Fruit fly (Drosophila melanogaster) whole organism, embryonic: ENCODE data around the gene CG43731.

Source experiments
- Adf1 ChIP-seq: fragments of 200-800 bp; sonication (Bioruptor generic); IDR thresholded peaks from 2 replicates; pipeline ENCODE4 v1.3.6; 2022; ENCODE audit warnings: missing biosample characterization, missing genetic modification characterization
- CG10321 ChIP-seq: fragments of 200-800 bp; sonication (Bioruptor generic); IDR thresholded peaks from 2 replicates; pipeline ENCODE4 v1.3.6; 2022; ENCODE audit warnings: missing biosample characterization, missing genetic modification characterization
- CG1233 ChIP-seq: fragments of 200-800 bp; sonication (Bioruptor generic); optimal IDR thresholded peaks from 4 replicates; lab custom pipeline; 2018; ENCODE audit warnings: missing biosample characterization, mild to moderate bottlenecking, missing genetic modification characterization
- CG13894 ChIP-seq: fragments of 200-800 bp; sonication (Bioruptor generic); optimal IDR thresholded peaks from 3 replicates; lab custom pipeline; 2018; ENCODE audit warnings: missing biosample characterization, mild to moderate bottlenecking, missing genetic modification characterization, moderate library complexity
- CG17385 ChIP-seq: fragments of 200-800 bp; sonication (Bioruptor generic); optimal IDR thresholded peaks from 3 replicates; lab custom pipeline; 2018; ENCODE audit warnings: missing biosample characterization, mild to moderate bottlenecking, missing genetic modification characterization
- CG17802 ChIP-seq: fragments of 200-800 bp; sonication (Bioruptor generic); optimal IDR thresholded peaks from 2 replicates; lab custom pipeline; 2018; ENCODE audit warnings: missing biosample characterization, mild to moderate bottlenecking, missing genetic modification characterization, moderate library complexity
- CG18262 ChIP-seq: fragments of 200-800 bp; optimal IDR thresholded peaks from 3 replicates; lab custom pipeline; 2019; ENCODE audit warnings: missing biosample characterization, mild to moderate bottlenecking, missing genetic modification characterization, moderate library complexity
- CG1832 ChIP-seq: fragments of 200-800 bp; sonication (Bioruptor generic); optimal IDR thresholded peaks from 2 replicates; lab custom pipeline; 2017; ENCODE audit warnings: missing biosample characterization, mild to moderate bottlenecking, missing genetic modification characterization, inconsistent platforms
- CG18599 ChIP-seq: fragments of 200-800 bp; sonication (Bioruptor generic); optimal IDR thresholded peaks from 3 replicates; lab custom pipeline; 2017; ENCODE audit warnings: missing biosample characterization, missing genetic modification characterization, mild to moderate bottlenecking, moderate library complexity, missing genetic modification reagents
- CG3163 ChIP-seq: fragments of 200-800 bp; sonication (Bioruptor generic); optimal IDR thresholded peaks from 3 replicates; lab custom pipeline; 2016; ENCODE audit warnings: missing biosample characterization, missing genetic modification characterization
- CG4424 ChIP-seq: fragments of 200-800 bp; sonication (Bioruptor generic); optimal IDR thresholded peaks from 3 replicates; lab custom pipeline; 2016; ENCODE audit warnings: missing biosample characterization, missing genetic modification characterization
- CG6175 ChIP-seq: fragments of 200-800 bp; sonication (Bioruptor generic); IDR thresholded peaks from 3 replicates; pipeline ENCODE4 v1.3.6; 2022; ENCODE audit warnings: missing biosample characterization, missing genetic modification characterization
- CG6791 ChIP-seq: fragments of 200-800 bp; sonication (Bioruptor generic); IDR thresholded peaks from 3 replicates; pipeline ENCODE4 v1.3.6; 2022; ENCODE audit warnings: missing biosample characterization, missing genetic modification characterization; ENCODE audit not compliant: partially characterized antibody
- Drgx ChIP-seq: fragments of 200-800 bp; sonication (Bioruptor generic); IDR thresholded peaks from 2 replicates; pipeline ENCODE4 v1.3.6; 2022; ENCODE audit warnings: missing biosample characterization, missing genetic modification characterization
- Hmr ChIP-seq: fragments of 200-800 bp; sonication (Bioruptor generic); optimal IDR thresholded peaks from 3 replicates; lab custom pipeline; 2017; ENCODE audit warnings: mild to moderate bottlenecking, missing biosample characterization, missing genetic modification reagents, missing genetic modification characterization
- Optix ChIP-seq: fragments of 200-800 bp; sonication (Bioruptor generic); IDR thresholded peaks from 3 replicates; pipeline ENCODE4 v1.3.6; 2022; ENCODE audit warnings: missing biosample characterization, missing genetic modification characterization
- Pdp1 ChIP-seq, 2 experiments: fragments of 200-800 bp; sonication (Bioruptor generic); optimal IDR thresholded peaks; 3 replicates each; lab custom pipeline; 2016; ENCODE audit warnings: missing biosample characterization in 2 of 2, missing genetic modification characterization in 2 of 2, mild to moderate bottlenecking in 1 of 2, moderate library complexity in 1 of 2
- Rfx ChIP-seq: fragments of 200-800 bp; sonication (Bioruptor generic); IDR thresholded peaks from 2 replicates; pipeline ENCODE4 v1.3.6; 2022; ENCODE audit warnings: missing biosample characterization, missing genetic modification characterization
- Spps ChIP-seq: fragments of 200-800 bp; sonication (Bioruptor generic); optimal IDR thresholded peaks from 2 replicates; lab custom pipeline; 2018; ENCODE audit warnings: missing biosample characterization, mild to moderate bottlenecking, missing genetic modification characterization
- abd-A ChIP-seq: fragments of 200-800 bp; sonication (Bioruptor generic); optimal IDR thresholded peaks from 3 replicates; lab custom pipeline; 2019; ENCODE audit warnings: missing biosample characterization, mild to moderate bottlenecking, missing genetic modification characterization, moderate library complexity
- al ChIP-seq: fragments of 200-800 bp; sonication (Bioruptor generic); IDR thresholded peaks from 2 replicates; pipeline ENCODE4 v1.3.6; 2022; ENCODE audit warnings: missing biosample characterization, missing genetic modification characterization
- ato ChIP-seq: fragments of 200-800 bp; sonication (Bioruptor generic); IDR thresholded peaks from 2 replicates; pipeline ENCODE4 v1.3.6; 2022; ENCODE audit warnings: missing biosample characterization, missing genetic modification characterization; ENCODE audit not compliant: partially characterized antibody
- bsh ChIP-seq, 2 experiments: fragments of 200-800 bp; sonication (Bioruptor generic); optimal IDR thresholded peaks; 2 replicates each; lab custom pipeline; 2017 to 2018; ENCODE audit warnings: mild to moderate bottlenecking in 2 of 2, missing biosample characterization in 2 of 2, missing genetic modification characterization in 2 of 2, moderate library complexity in 1 of 2
- chinmo ChIP-seq: fragments of 200-800 bp; sonication (Bioruptor generic); IDR thresholded peaks from 4 replicates; pipeline ENCODE4 v1.3.6; 2022; ENCODE audit warnings: missing biosample characterization, missing genetic modification characterization; ENCODE audit not compliant: partially characterized antibody
- chm ChIP-seq: fragments of 200-800 bp; sonication (Bioruptor generic); IDR thresholded peaks from 2 replicates; pipeline ENCODE4 v1.3.6; 2022; ENCODE audit warnings: missing biosample characterization, missing genetic modification characterization
- ci ChIP-seq: fragments of 200-800 bp; sonication (Bioruptor generic); IDR thresholded peaks from 3 replicates; pipeline ENCODE4 v1.3.6; 2022; ENCODE audit warnings: missing biosample characterization, missing genetic modification characterization
- crol ChIP-seq: fragments of 200-800 bp; sonication (Bioruptor generic); IDR thresholded peaks from 2 replicates; pipeline ENCODE4 v1.3.6; 2022; ENCODE audit warnings: missing biosample characterization, missing genetic modification characterization
- dpn ChIP-seq, 2 experiments: fragments of 200-800 bp; sonication (Bioruptor generic); optimal IDR thresholded peaks; 3 replicates each; lab custom pipeline; 2016; ENCODE audit warnings: missing biosample characterization in 2 of 2, missing genetic modification characterization in 2 of 2
- gcm ChIP-seq: fragments of 200-800 bp; sonication (Bioruptor generic); optimal IDR thresholded peaks from 2 replicates; lab custom pipeline; 2019; ENCODE audit warnings: missing biosample characterization, mild to moderate bottlenecking, missing genetic modification characterization, moderate library complexity
- lmd ChIP-seq: fragments of 200-800 bp; sonication (Bioruptor generic); IDR thresholded peaks from 2 replicates; pipeline ENCODE4 v1.3.6; 2022; ENCODE audit warnings: missing biosample characterization, missing genetic modification characterization
- maf-S ChIP-seq: fragments of 200-800 bp; sonication (Bioruptor generic); optimal IDR thresholded peaks from 2 replicates; lab custom pipeline; 2016; ENCODE audit warnings: missing biosample characterization, missing genetic modification characterization
- nerfin-1 ChIP-seq: fragments of 200-800 bp; sonication (Bioruptor generic); optimal IDR thresholded peaks from 3 replicates; lab custom pipeline; 2019; ENCODE audit warnings: missing biosample characterization, mild to moderate bottlenecking, missing genetic modification characterization, moderate library complexity
- nom ChIP-seq: fragments of 200-800 bp; sonication (Bioruptor generic); optimal IDR thresholded peaks from 2 replicates; lab custom pipeline; 2017; ENCODE audit warnings: missing biosample characterization, missing genetic modification characterization, mild to moderate bottlenecking, moderate library complexity, missing genetic modification reagents
- org-1 ChIP-seq: fragments of 200-800 bp; sonication (Bioruptor generic); optimal IDR thresholded peaks from 2 replicates; lab custom pipeline; 2017; ENCODE audit warnings: missing biosample characterization, missing genetic modification characterization
- pfk ChIP-seq: fragments of 200-800 bp; sonication (Bioruptor generic); optimal IDR thresholded peaks from 2 replicates; lab custom pipeline; 2018; ENCODE audit warnings: missing biosample characterization, mild to moderate bottlenecking, missing genetic modification characterization, moderate library complexity
- prd ChIP-seq, 3 experiments: fragments of >200 bp in 2 of 3; fragments of 200-800 bp in 1 of 3; sonication (Bioruptor generic) in 1 of 3; optimal IDR thresholded peaks in 2 of 3; IDR thresholded peaks in 1 of 3; 2 replicates in 2 of 3; 3 replicates in 1 of 3; pipeline versions ENCODE4 v1.3.6 to Lab custom; 2017 to 2022; ENCODE audit warnings: missing biosample characterization in 1 of 3, missing genetic modification characterization in 1 of 3
- pum ChIP-seq: fragments of 200-800 bp; sonication (Bioruptor generic); optimal IDR thresholded peaks from 2 replicates; lab custom pipeline; 2016; ENCODE audit warnings: missing biosample characterization, missing genetic modification characterization
- run ChIP-seq: fragments of 200-800 bp; sonication (Bioruptor generic); optimal IDR thresholded peaks from 3 replicates; lab custom pipeline; 2018; ENCODE audit warnings: missing biosample characterization, mild to moderate bottlenecking, missing genetic modification characterization
- sens ChIP-seq: fragments of 200-800 bp; sonication (Bioruptor generic); peaks from one replicate; lab custom pipeline; 2016; ENCODE audit warnings: missing biosample characterization, missing genetic modification characterization
- shn ChIP-seq: fragments of 200-800 bp; sonication (Bioruptor generic); optimal IDR thresholded peaks from 3 replicates; lab custom pipeline; 2016; ENCODE audit warnings: missing biosample characterization, missing genetic modification characterization
- sna ChIP-seq: fragments of 200-800 bp; sonication (Bioruptor generic); IDR thresholded peaks from 2 replicates; pipeline ENCODE4 v1.3.6; 2022; ENCODE audit warnings: missing biosample characterization, missing genetic modification characterization; ENCODE audit not compliant: partially characterized antibody
- vvl ChIP-seq: fragments of 200-800 bp; sonication (Bioruptor generic); IDR thresholded peaks from 2 replicates; pipeline ENCODE4 v1.3.6; 2022; ENCODE audit warnings: missing biosample characterization, missing genetic modification characterization
- z ChIP-seq: fragments of 200-800 bp; sonication (Bioruptor generic); IDR thresholded peaks from 3 replicates; pipeline ENCODE4 v1.3.6; 2022; ENCODE audit warnings: missing biosample characterization, missing genetic modification characterization

Gene CG43731

DNA sequence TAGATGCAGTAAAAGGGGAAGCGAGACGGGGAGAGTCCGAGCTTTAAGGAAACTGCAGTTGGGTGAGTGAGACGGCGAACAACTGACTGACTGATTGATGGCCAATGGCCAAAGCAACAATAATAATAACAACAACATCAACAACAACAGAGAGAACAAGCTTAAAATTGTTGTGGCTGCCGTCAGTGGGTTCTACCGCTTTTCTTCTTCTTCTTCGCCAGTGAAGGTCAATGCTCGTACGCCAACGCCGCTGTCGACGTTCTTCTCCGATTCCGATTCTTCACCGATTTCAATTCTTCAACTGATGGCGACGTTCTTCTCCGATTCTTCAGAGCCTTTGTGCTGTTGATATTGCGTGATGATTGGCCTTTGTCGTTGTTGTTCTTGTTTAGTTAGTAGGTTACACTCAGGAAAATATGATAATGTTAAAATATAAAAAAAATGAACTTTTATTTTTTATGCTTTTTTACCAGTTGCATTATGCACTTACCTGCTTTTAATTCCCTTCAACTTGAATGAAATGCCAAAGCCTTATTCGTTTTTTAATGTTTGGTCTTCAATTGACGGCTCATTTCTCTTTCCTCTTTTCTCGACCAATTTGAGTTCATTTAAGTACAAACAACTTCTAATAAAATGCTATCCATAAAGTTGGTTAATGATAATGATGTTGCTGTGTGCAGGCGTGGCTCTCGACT is 40.5 kb downstream of the CG43731 start (continued):
- TF ChIP-seq Pdp1 (GFP tag; optimal IDR thresholded peaks at IDR 0.05; lab: Kevin White, UChicago) = peak in 1 of 2 experiments; percentile 6

DNA sequence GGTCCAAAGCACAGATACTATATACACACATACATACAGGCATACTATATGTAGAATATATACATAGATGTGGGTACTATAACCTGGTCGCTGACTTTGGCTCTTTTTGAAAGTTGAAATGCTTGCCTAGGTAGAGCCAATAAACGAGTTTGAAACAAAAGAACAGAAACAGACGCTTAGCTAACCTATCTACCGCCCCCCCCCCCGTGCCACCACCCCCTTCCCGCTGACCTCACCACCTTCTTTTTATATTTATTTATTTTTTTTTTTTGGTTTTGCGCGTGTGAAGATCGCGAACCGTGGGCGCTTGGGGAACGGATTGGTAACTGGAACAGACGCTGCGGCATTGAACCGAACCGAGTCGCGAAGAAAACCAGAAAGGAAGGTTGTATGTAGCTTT is 42.3 kb downstream of the CG43731 start:
- TF ChIP-seq nom (GFP tag; lab: Kevin White, UChicago) (peak; percentile 83), crol (GFP tag; lab: Robert Waterston, UW) (peak; percentile 77), pfk (GFP tag; lab: Kevin White, UChicago) (peak; percentile 88), al (GFP tag; lab: Robert Waterston, UW) (no peak), CG18262 (tag; lab: Kevin White, UChicago) (no peak), CG13894 (tag; lab: Kevin White, UChicago) (peak; percentile 78), org-1 (GFP tag; lab: Kevin White, UChicago) (no peak), Adf1 (peak; percentile 14; the same call in 1 of the 2 replicates), sna (no peak), dpn (GFP tag; optimal IDR thresholded peaks at IDR 0.05; lab: Kevin White, UChicago) (no peak), bsh (GFP tag; optimal IDR thresholded peaks at IDR 0.05; lab: Kevin White, UChicago) (peak in 1 of 2 experiments; percentile 19), chinmo (GFP tag; lab: Robert Waterston, UW) (peak; percentile 89; the same call in 2 of the 4 replicates), CG17802 (tag; lab: Kevin White, UChicago) (no peak), Drgx (GFP tag; lab: Robert Waterston, UW) (peak; percentile 47; the same call in 1 of the 2 replicates), CG6175 (GFP tag; lab: Robert Waterston, UW) (peak; percentile 60; the same call in 1 of the 3 replicates)
- TF ChIP-seq, all 482 proteins: peak for 9

DNA sequence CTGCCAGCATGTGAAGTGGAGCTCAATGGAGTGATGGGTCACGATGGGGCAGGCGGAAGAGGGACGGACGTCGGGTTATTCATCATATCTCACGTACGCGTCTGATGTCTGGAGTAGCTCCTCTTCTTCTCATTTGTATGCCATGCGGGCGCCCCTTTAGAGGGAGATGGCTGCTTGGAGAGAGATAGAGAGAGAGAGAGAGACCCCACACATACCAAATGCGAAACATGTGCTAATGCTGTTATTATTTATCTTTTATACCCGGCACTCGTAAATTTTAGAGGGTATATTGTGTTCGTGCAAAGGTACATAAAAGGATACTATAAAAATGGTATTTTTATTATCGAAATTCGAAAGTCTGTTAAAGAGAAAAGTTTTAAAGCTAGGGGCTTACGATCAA is 44.2 kb downstream of the CG43731 start:
- no peak for TF ChIP-seq CG1233
- no peak for TF ChIP-seq CG4424 (GFP tag; lab: Kevin White, UChicago)
- TF ChIP-seq CG13894 (tag; lab: Kevin White, UChicago) = peak; percentile 18
- TF ChIP-seq lmd = no peak
- 0 out of 2 replicates have a peak, but pooled peaks have one; percentile 33 for TF ChIP-seq CG10321 (GFP tag; lab: Robert Waterston, UW)
- TF ChIP-seq CG1832 (GFP tag; lab: Kevin White, UChicago) = peak; percentile 68
- no peak for TF ChIP-seq prd (optimal IDR thresholded peaks at IDR 0.05; lab: Kevin White, UChicago)
- 0 out of 3 replicates have a peak, but pooled peaks have one; percentile 12 for TF ChIP-seq prd (GFP tag; IDR thresholded peaks at IDR 0.05; lab: Robert Waterston, UW)
- no peak for TF ChIP-seq nerfin-1 (tag; lab: Kevin White, UChicago)
- peak; percentile 77 for TF ChIP-seq vvl
- no peak for TF ChIP-seq run (tag; lab: Kevin White, UChicago)
- TF ChIP-seq pfk (GFP tag; lab: Kevin White, UChicago) = peak; percentile 28
- TF ChIP-seq CG6791 = no peak
- TF ChIP-seq sens (GFP tag; lab: Kevin White, UChicago) = peak; percentile 38
- no peak for TF ChIP-seq Optix (GFP tag; lab: Robert Waterston, UW)
- TF ChIP-seq gcm (GFP tag; lab: Kevin White, UChicago) = peak; percentile 92
- TF ChIP-seq pum (GFP tag; lab: Kevin White, UChicago) = no peak
- TF ChIP-seq z (GFP tag; lab: Robert Waterston, UW) = 0 out of 3 replicates have a peak, but pooled peaks have one; percentile 24
- peak; percentile 50; the same call in 1 of the 2 replicates for TF ChIP-seq crol (GFP tag; lab: Robert Waterston, UW)
- TF ChIP-seq Spps = no peak
- 0 out of 2 replicates have a peak, but pooled peaks have one; percentile 32 for TF ChIP-seq Rfx
- TF ChIP-seq ato = peak; percentile 17; the same call in 1 of the 2 replicates
- TF ChIP-seq ci (GFP tag; lab: Robert Waterston, UW) = 0 out of 3 replicates have a peak, but pooled peaks have one; percentile 23
- TF ChIP-seq Hmr (GFP tag; lab: Kevin White, UChicago) = peak; percentile 8
- peak; percentile 56 for TF ChIP-seq CG17385 (GFP tag; lab: Kevin White, UChicago)
- no peak for TF ChIP-seq shn (GFP tag; lab: Kevin White, UChicago)
- TF ChIP-seq maf-S (GFP tag; lab: Kevin White, UChicago) = no peak
- TF ChIP-seq chm (GFP tag; lab: Robert Waterston, UW) = no peak
- peak; percentile 13 for TF ChIP-seq nom (GFP tag; lab: Kevin White, UChicago)
- no peak for TF ChIP-seq CG18599 (GFP tag; lab: Kevin White, UChicago)
- TF ChIP-seq chinmo (GFP tag; lab: Robert Waterston, UW) = 0 out of 4 replicates have a peak, but pooled peaks have one; percentile 63
- TF ChIP-seq CG3163 (GFP tag; lab: Kevin White, UChicago) = no peak
- peak; percentile 12 for TF ChIP-seq abd-A (tag; lab: Kevin White, UChicago)
